Fruit fly (Drosophila melanogaster): Measurements from ENCODE around the gene CG18628.

DNA sequence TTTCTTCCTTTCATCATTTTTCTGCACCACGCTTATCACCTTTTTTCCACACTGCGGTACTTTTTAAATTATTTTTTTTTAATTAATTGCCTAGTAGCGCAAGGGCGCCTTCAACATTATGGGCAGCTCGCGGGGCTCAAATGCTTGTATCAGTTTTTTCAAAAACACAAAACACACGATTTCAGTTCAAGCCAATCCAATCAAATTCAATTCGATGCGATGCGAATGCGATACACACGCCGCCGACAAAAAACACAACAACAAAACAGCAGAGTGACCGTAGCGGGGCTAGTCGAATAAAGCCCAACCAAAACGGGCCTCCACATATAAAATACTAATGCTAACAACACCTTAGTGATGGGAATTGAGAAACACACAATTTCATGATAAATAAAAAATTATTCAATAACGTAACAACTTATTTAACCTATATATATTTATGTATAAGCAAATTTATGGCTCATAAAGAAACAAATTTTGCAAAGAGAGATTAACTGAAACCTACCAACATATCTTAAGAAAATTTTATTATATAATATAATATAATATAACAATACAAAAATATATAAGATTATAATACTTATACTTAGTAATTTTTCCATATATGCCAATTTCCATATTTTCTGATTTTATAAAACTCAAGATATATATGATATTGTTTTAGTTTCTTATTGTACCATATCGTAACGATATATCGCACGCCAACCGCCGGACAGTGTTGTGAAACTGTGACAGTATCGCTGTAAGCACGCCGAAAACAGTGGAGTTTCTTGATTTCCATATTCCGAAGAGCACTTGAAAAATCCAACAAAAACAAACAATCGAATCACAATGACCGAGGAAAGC is 21.4 kb downstream of the CG18628 start, which contains the start of the genes CG32066 and CG8003:
- TF ChIP-seq pan (optimal IDR thresholded peaks at IDR 0.05) (no peak), psq (optimal IDR thresholded peaks at IDR 0.05) (no peak)
